Worm (Caenorhabditis elegans) whole organism, mixed stage, embryonic: ENCODE results near the gene rpn-13.

Experiments
- nhr-237 ChIP-seq: fragments of 150-350 bp; optimal IDR thresholded peaks from 2 replicates; lab custom pipeline; 2014; ENCODE audit warnings: missing biosample characterization, missing genetic modification characterization
- nhr-28 ChIP-seq: fragments of 150-350 bp; optimal IDR thresholded peaks from 2 replicates; lab custom pipeline; 2014; ENCODE audit warnings: missing biosample characterization, missing genetic modification characterization
- snpc-4 ChIP-seq: fragments of 150-350 bp; optimal IDR thresholded peaks from 2 replicates; lab custom pipeline; 2014; ENCODE audit warnings: missing biosample characterization, missing genetic modification characterization

- TF ChIP-seq nhr-237 (tag; lab: Kevin White, UChicago): no peak
- no peak for TF ChIP-seq nhr-28 (tag; lab: Kevin White, UChicago)
- no peak for TF ChIP-seq snpc-4 (tag; lab: Kevin White, UChicago)
These were observed 30.3 kb downstream of the rpn-13 start for ce11 chrIII:6311452-6311851.
